Worm (Caenorhabditis elegans): ENCODE results near the gene lin-7.
A peak's percentile ranks its signal among the peaks of the same experiment; 100 is the strongest.
"Not testable (repeated sequence)": the region's sequence is repeated elsewhere in the genome, so short reads cannot be mapped to it uniquely, and the experiment has no call there.

lin-7 gene

DNA sequence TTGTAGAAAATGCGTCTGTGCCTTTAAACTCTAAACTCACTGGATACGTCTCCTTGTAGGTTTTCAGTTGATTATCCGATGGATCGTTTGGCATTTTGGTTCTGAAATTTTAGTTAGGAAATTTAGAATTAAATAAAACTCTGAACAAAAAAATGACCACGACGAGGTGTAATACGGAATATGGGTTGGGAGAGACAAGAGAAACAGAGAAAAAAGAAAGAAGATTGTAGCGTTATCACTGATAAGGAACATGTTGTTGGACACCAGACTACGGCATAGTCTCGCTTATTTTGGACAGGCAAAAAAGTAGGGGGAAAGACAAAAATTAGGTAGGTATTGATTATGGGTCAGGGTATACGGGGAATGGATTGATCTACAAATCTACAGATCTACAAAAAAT is 43.0 kb downstream of the lin-7 start, which contains the start of gene ctl-1:
ctl-1 (minus strand) TSS at position 101 of the 400 bp plus-strand sequence.
- not testable (repeated sequence) for TF ChIP-seq nhr-19 (GFP tag; conservative IDR thresholded peaks at IDR 0.05); nhr-85 (tag); nhr-12 (tag; optimal IDR thresholded peaks at IDR 0.05)

DNA sequence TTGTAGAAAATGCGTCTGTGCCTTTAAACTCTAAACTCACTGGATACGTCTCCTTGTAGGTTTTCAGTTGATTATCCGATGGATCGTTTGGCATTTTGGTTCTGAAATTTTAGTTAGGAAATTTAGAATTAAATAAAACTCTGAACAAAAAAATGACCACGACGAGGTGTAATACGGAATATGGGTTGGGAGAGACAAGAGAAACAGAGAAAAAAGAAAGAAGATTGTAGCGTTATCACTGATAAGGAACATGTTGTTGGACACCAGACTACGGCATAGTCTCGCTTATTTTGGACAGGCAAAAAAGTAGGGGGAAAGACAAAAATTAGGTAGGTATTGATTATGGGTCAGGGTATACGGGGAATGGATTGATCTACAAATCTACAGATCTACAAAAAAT is 47.3 kb downstream of the lin-7 start, which contains the start of gene ctl-2:
ctl-2 (minus strand) TSS at position 101 of the 400 bp plus-strand sequence.
- not testable (repeated sequence) for TF ChIP-seq nhr-237, C16A3.4, tlp-1 (tag; optimal IDR thresholded peaks at IDR 0.05)

DNA sequence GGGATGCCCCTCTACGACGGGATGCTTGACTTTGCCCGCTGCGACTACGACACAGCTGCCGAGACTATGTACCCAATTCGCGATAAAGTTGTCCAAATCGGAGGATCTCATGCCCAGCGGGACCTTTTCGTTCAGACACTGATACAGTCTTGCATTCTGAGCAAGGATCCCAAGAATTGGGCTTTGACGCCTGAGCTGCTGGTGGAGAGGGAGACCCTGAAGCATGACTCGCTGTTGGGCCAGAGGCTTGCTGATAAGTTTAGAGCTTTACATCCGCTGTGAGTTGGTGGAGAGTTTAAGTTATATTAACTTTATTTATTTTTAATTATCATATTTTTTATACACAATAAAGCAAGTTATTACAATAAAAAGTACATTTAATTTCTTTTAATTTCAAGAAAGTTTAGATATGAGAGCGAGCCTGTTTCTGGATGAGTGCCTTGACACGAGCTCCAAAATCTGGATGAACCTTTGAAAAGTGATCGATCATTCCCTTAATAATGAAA is 49.9 kb downstream of the lin-7 start:
- peak; percentile 1 for TF ChIP-seq nhr-85 (tag)
- no peak for TF ChIP-seq pqm-1 (tag; optimal IDR thresholded peaks at IDR 0.05)
- TF ChIP-seq ets-5 (GFP tag; IDR thresholded peaks at IDR 0.05), result no peak
- TF ChIP-seq fkh-10 (GFP tag; optimal IDR thresholded peaks at IDR 0.05), result no peak
- no peak for TF ChIP-seq ztf-4 (tag; optimal IDR thresholded peaks at IDR 0.05)
- no peak for TF ChIP-seq mef-2 (tag; optimal IDR thresholded peaks at IDR 0.05)
- no peak for TF ChIP-seq mab-9 (GFP tag; IDR thresholded peaks at IDR 0.05)
- no peak for TF ChIP-seq sup-37 (GFP tag; optimal IDR thresholded peaks at IDR 0.05)
- TF ChIP-seq grh-1 (GFP tag; IDR thresholded peaks at IDR 0.05), result no peak
- no peak for TF ChIP-seq nhr-47 (tag; optimal IDR thresholded peaks at IDR 0.05)
- TF ChIP-seq ama-1 (optimal IDR thresholded peaks at IDR 0.05), result no peak
- no peak for TF ChIP-seq ceh-82 (tag; optimal IDR thresholded peaks at IDR 0.05)
- no peak for TF ChIP-seq efl-1 (optimal IDR thresholded peaks at IDR 0.05)
- TF ChIP-seq efl-1 (GFP tag; optimal IDR thresholded peaks at IDR 0.05 in 1 of 2), result peak in 1 of 2 experiments; percentile 57
- TF ChIP-seq unc-62 (GFP tag; optimal IDR thresholded peaks at IDR 0.05), result no peak
- no peak for TF ChIP-seq lir-3 (tag; optimal IDR thresholded peaks at IDR 0.05; ENCODE audit: poor library complexity)

DNA sequence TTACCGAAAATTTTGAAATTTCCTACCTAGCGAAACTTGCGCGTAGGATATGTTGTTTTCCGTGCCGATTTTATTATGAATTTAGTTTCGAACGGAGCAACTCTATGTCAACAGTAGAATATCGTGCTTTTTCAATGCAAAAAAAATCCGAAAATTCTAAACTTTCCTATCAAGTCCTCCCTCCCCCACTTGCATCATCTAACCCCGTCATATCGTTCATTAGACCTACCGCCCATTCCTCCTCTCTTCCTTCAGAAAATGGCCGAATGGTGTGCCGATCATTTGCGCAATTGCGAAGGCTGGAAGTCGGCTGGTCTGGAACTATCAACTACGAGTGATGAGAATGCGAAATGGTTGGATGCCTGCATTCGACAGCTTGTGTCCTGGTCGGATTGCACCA is 52.2 kb downstream of the lin-7 start, which contains the start of gene Y54G11A.7:
Y54G11A.7 (plus strand) TSS at position 256 of the 400 bp plus-strand sequence.
- TF ChIP-seq nhr-85 (tag), result peak; percentile 25

DNA sequence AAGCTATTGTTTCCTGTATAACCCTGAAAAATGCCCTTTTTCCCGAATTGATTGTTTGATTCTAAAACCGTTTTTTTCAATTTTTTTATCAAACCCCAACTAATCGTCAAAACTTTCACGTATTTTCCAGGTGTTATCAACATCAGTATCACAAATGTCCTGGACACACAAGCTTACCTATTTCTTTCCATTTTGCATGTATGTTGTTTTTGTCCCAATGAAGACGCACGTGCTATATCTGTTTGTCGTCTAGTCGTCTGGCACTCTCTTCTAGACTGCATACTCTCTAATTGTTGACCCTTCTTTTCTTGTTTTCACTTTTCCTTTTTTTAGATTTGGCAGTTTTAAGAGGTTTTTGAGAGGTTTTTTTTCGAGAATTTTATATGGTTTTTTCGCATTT is 52.9 kb downstream of the lin-7 start:
- TF ChIP-seq skn-1 (tag; optimal IDR thresholded peaks at IDR 0.05) (peak; percentile 66), nhr-19 (GFP tag; conservative IDR thresholded peaks at IDR 0.05) (peak; percentile 16; the same call in 1 of the 2 replicates), blmp-1 (tag; optimal IDR thresholded peaks at IDR 0.05) (peak; percentile 95), rnt-1 (tag; optimal IDR thresholded peaks at IDR 0.05) (peak; percentile 2), ceh-63 (GFP tag; optimal IDR thresholded peaks at IDR 0.05) (no peak), tbx-2 (tag; optimal IDR thresholded peaks at IDR 0.05) (peak; percentile 35), vab-15 (tag; optimal IDR thresholded peaks at IDR 0.05) (no peak), fkh-4 (tag; optimal IDR thresholded peaks at IDR 0.05; ENCODE audit: borderline replicate concordance) (no peak), nhr-90 (tag; optimal IDR thresholded peaks at IDR 0.05; ENCODE audit: poor library complexity) (peak; percentile 66), mep-1 (tag; optimal IDR thresholded peaks at IDR 0.05) (peak; percentile 75), jun-1 (tag; optimal IDR thresholded peaks at IDR 0.05) (no peak), mdl-1 (tag; optimal IDR thresholded peaks at IDR 0.05) (peak in 1 of 2 experiments; percentile 96), lin-14 (GFP tag; optimal IDR thresholded peaks at IDR 0.05) (peak; percentile 80), dpl-1 (GFP tag; optimal IDR thresholded peaks at IDR 0.05) (peak in 2 of 3 experiments; percentile 46 to 47), nhr-71 (tag; optimal IDR thresholded peaks at IDR 0.05) (peak; percentile 69), swsn-7 (tag; optimal IDR thresholded peaks at IDR 0.05) (peak; percentile 19), snu-23 (GFP tag; optimal IDR thresholded peaks at IDR 0.05) (peak; percentile 77), elt-3 (tag; optimal IDR thresholded peaks at IDR 0.05) (peak in 2 of 6 experiments; percentile 19 to 72), nhr-47 (tag; optimal IDR thresholded peaks at IDR 0.05) (peak; percentile 9), elt-2 (tag; optimal IDR thresholded peaks at IDR 0.05) (peak; percentile 87), nhr-20 (tag; optimal IDR thresholded peaks at IDR 0.05) (peak; percentile 87), mef-2 (tag; optimal IDR thresholded peaks at IDR 0.05) (no peak), efl-1 (optimal IDR thresholded peaks at IDR 0.05) (peak; percentile 30 to 49), efl-1 (GFP tag; optimal IDR thresholded peaks at IDR 0.05 in 1 of 2) (peak in 1 of 2 experiments; percentile 72), lsy-2 (tag; optimal IDR thresholded peaks at IDR 0.05) (peak; percentile 24 to 46), fos-1 (tag; optimal IDR thresholded peaks at IDR 0.05) (peak; percentile 32), tlp-1 (tag; optimal IDR thresholded peaks at IDR 0.05) (no peak), nhr-77 (tag; optimal IDR thresholded peaks at IDR 0.05) (peak; percentile 68), aha-1 (tag; optimal IDR thresholded peaks at IDR 0.05) (no peak), nhr-85 (tag) (peak; percentile 85)
